Worm (Caenorhabditis elegans) whole organism, L1 larva: Measurements from ENCODE around the gene F26F4.5.

Experiments used
- C04F5.9 ChIP-seq: sonication (generic microtip); optimal IDR thresholded peaks from 2 replicates; lab custom pipeline; 2016; ENCODE audit warnings: missing genetic modification characterization, missing compliant biosample characterization
- F16B12.6 ChIP-seq: fragments of 150-350 bp; optimal IDR thresholded peaks from 2 replicates; lab custom pipeline; 2014; ENCODE audit warnings: missing biosample characterization, missing genetic modification characterization
- Y116A8C.19 ChIP-seq: sonication (generic microtip); optimal IDR thresholded peaks from 2 replicates; lab custom pipeline; 2016; ENCODE audit warnings: missing compliant biosample characterization, missing genetic modification characterization, borderline replicate concordance
- alr-1 ChIP-seq: fragments of 200-800 bp; sonication (Bioruptor generic); optimal IDR thresholded peaks from 2 replicates; lab custom pipeline; 2018; ENCODE audit warnings: borderline replicate concordance, mild to moderate bottlenecking, missing genetic modification characterization, missing compliant biosample characterization
- blmp-1 ChIP-seq: fragments of 150-350 bp; optimal IDR thresholded peaks from 2 replicates; lab custom pipeline; 2014; ENCODE audit warnings: missing biosample characterization, missing genetic modification characterization
- ceh-63 ChIP-seq: fragments of 200-800 bp; sonication (Bioruptor generic); optimal IDR thresholded peaks from 2 replicates; lab custom pipeline; 2018; ENCODE audit warnings: mild to moderate bottlenecking, missing genetic modification characterization, missing compliant biosample characterization
- ceh-8 ChIP-seq: fragments of 200-800 bp; sonication (Bioruptor generic); optimal IDR thresholded peaks from 2 replicates; lab custom pipeline; 2018; ENCODE audit warnings: mild to moderate bottlenecking, missing genetic modification characterization, moderate library complexity, missing compliant biosample characterization
- ceh-82 ChIP-seq, 3 experiments: fragments of 150-350 bp in 1 of 3; sonication (generic microtip) in 2 of 3; optimal IDR thresholded peaks; 2 replicates each; lab custom pipeline; 2014 to 2017; ENCODE audit warnings: missing biosample characterization in 3 of 3, missing genetic modification characterization in 3 of 3
- ceh-88 ChIP-seq: fragments of 200-800 bp; sonication (Bioruptor generic); IDR thresholded peaks from 2 replicates; pipeline ENCODE4 v1.3.6; 2022; ENCODE audit warnings: missing genetic modification characterization, missing compliant biosample characterization
- ceh-90 ChIP-seq: sonication (generic microtip); optimal IDR thresholded peaks from 2 replicates; lab custom pipeline; 2016; ENCODE audit warnings: missing genetic modification characterization, missing compliant biosample characterization
- dpl-1 ChIP-seq, 3 experiments: fragments of 150-350 bp in 2 of 3; sonication (generic microtip) in 1 of 3; optimal IDR thresholded peaks; 2 replicates each; lab custom pipeline; 2014 to 2017; ENCODE audit warnings: missing biosample characterization in 3 of 3, missing genetic modification characterization in 3 of 3, missing genetic modification reagents in 3 of 3
- dsc-1 ChIP-seq: sonication (generic microtip); optimal IDR thresholded peaks from 2 replicates; lab custom pipeline; 2016; ENCODE audit warnings: mild to moderate bottlenecking, missing genetic modification characterization, missing compliant biosample characterization
- egl-13 ChIP-seq: sonication (generic microtip); optimal IDR thresholded peaks from 2 replicates; lab custom pipeline; 2016; ENCODE audit warnings: missing genotype, missing genetic modification reagents, missing genetic modification characterization, missing compliant biosample characterization
- elt-2 ChIP-seq: sonication (generic microtip); optimal IDR thresholded peaks from 2 replicates; lab custom pipeline; 2016; ENCODE audit warnings: missing genetic modification characterization, mild to moderate bottlenecking, inconsistent platforms, missing compliant biosample characterization, missing genetic modification reagents
- elt-3 ChIP-seq, 6 experiments: fragments of 150-350 bp in 1 of 6; sonication (generic microtip); optimal IDR thresholded peaks; 2 replicates each; lab custom pipeline; 2017 to 2018; ENCODE audit warnings: missing biosample characterization in 6 of 6, missing genetic modification characterization in 6 of 6, inconsistent platforms in 1 of 6
- fkh-4 ChIP-seq: sonication (generic microtip); optimal IDR thresholded peaks from 2 replicates; lab custom pipeline; 2016; ENCODE audit warnings: missing compliant biosample characterization, missing genetic modification characterization, borderline replicate concordance
- fkh-8 ChIP-seq: sonication (generic microtip); optimal IDR thresholded peaks from 2 replicates; lab custom pipeline; 2016; ENCODE audit warnings: mild to moderate bottlenecking, missing genetic modification characterization, missing compliant biosample characterization
- fos-1 ChIP-seq: fragments of 150-350 bp; optimal IDR thresholded peaks from 2 replicates; lab custom pipeline; 2014; ENCODE audit warnings: missing biosample characterization, missing genetic modification characterization
- grh-1 ChIP-seq: fragments of 200-800 bp; sonication (Bioruptor generic); IDR thresholded peaks from 2 replicates; pipeline ENCODE4 v1.3.6; 2022; ENCODE audit warnings: missing genetic modification reagents, missing genetic modification characterization, missing compliant biosample characterization
- hlh-4 ChIP-seq: sonication (generic microtip); optimal IDR thresholded peaks from 2 replicates; lab custom pipeline; 2016; ENCODE audit warnings: mild to moderate bottlenecking, missing genetic modification characterization, missing compliant biosample characterization
- irx-1 ChIP-seq: sonication (generic microtip); optimal IDR thresholded peaks from 2 replicates; lab custom pipeline; 2016; ENCODE audit warnings: missing genetic modification characterization, missing compliant biosample characterization
- jun-1 ChIP-seq: fragments of 150-350 bp; optimal IDR thresholded peaks from 2 replicates; lab custom pipeline; 2014; ENCODE audit warnings: missing biosample characterization, missing genetic modification reagents, missing genetic modification characterization
- lin-13 ChIP-seq: fragments of 150-350 bp; optimal IDR thresholded peaks from 2 replicates; lab custom pipeline; 2014; ENCODE audit warnings: missing biosample characterization, missing genetic modification reagents, missing genetic modification characterization
- lin-14 ChIP-seq: fragments of 200-800 bp; sonication (Bioruptor generic); optimal IDR thresholded peaks from 2 replicates; lab custom pipeline; 2018; ENCODE audit warnings: mild to moderate bottlenecking, missing genetic modification characterization, moderate library complexity, missing compliant biosample characterization
- lin-15B ChIP-seq: fragments of 150-350 bp; sonication (generic microtip); optimal IDR thresholded peaks from 3 replicates; lab custom pipeline; 2014; ENCODE audit warnings: missing biosample characterization, missing genetic modification characterization
- lir-3 ChIP-seq: sonication (generic microtip); optimal IDR thresholded peaks from 2 replicates; lab custom pipeline; 2016; ENCODE audit warnings: mild to moderate bottlenecking, missing genetic modification characterization, moderate library complexity, missing compliant biosample characterization; ENCODE audit not compliant: poor library complexity
- mef-2 ChIP-seq: fragments of 150-350 bp; optimal IDR thresholded peaks from 2 replicates; lab custom pipeline; 2014; ENCODE audit warnings: missing biosample characterization, missing genetic modification characterization
- nhr-11 ChIP-seq: fragments of 150-350 bp; optimal IDR thresholded peaks from 2 replicates; lab custom pipeline; 2014; ENCODE audit warnings: missing biosample characterization, missing genetic modification characterization
- nhr-19 ChIP-seq: fragments of 200-800 bp; sonication (Bioruptor generic); conservative IDR thresholded peaks from 2 replicates; pipeline ENCODE4 v1.3.6; 2022; ENCODE audit warnings: missing genetic modification characterization, missing compliant biosample characterization
- nhr-28 ChIP-seq: fragments of 150-350 bp; optimal IDR thresholded peaks from 2 replicates; lab custom pipeline; 2014; ENCODE audit warnings: missing biosample characterization, missing genetic modification characterization
- nhr-71 ChIP-seq: sonication (generic microtip); optimal IDR thresholded peaks from 2 replicates; lab custom pipeline; 2016; ENCODE audit warnings: mild to moderate bottlenecking, missing genetic modification characterization, moderate library complexity, missing compliant biosample characterization
- nhr-77 ChIP-seq: fragments of 150-350 bp; optimal IDR thresholded peaks from 2 replicates; lab custom pipeline; 2014; ENCODE audit warnings: missing biosample characterization, missing genetic modification characterization
- nhr-84 ChIP-seq: sonication (generic microtip); optimal IDR thresholded peaks from 2 replicates; lab custom pipeline; 2017; ENCODE audit warnings: missing biosample characterization, missing genetic modification characterization
- nhr-90 ChIP-seq: sonication (generic microtip); optimal IDR thresholded peaks from 2 replicates; lab custom pipeline; 2016; ENCODE audit warnings: mild to moderate bottlenecking, missing genetic modification characterization, missing compliant biosample characterization; ENCODE audit not compliant: poor library complexity
- rnt-1 ChIP-seq: sonication (generic microtip); optimal IDR thresholded peaks from 2 replicates; lab custom pipeline; 2016; ENCODE audit warnings: mild to moderate bottlenecking, missing genetic modification characterization, moderate library complexity, missing compliant biosample characterization
- snpc-4 ChIP-seq: fragments of 150-350 bp; optimal IDR thresholded peaks from 2 replicates; lab custom pipeline; 2014; ENCODE audit warnings: missing biosample characterization, missing genetic modification characterization
- snu-23 ChIP-seq: sonication (generic microtip); optimal IDR thresholded peaks from 2 replicates; lab custom pipeline; 2016; ENCODE audit warnings: missing genetic modification characterization, missing compliant biosample characterization
- swsn-7 ChIP-seq: sonication (generic microtip); optimal IDR thresholded peaks from 2 replicates; lab custom pipeline; 2016; ENCODE audit warnings: missing genetic modification characterization, missing compliant biosample characterization
- tbx-2 ChIP-seq: sonication (generic microtip); optimal IDR thresholded peaks from 2 replicates; lab custom pipeline; 2016; ENCODE audit warnings: missing genetic modification characterization, missing compliant biosample characterization
- unc-130 ChIP-seq: fragments of 150-350 bp; optimal IDR thresholded peaks from 2 replicates; lab custom pipeline; 2017; ENCODE audit warnings: missing biosample characterization, missing genetic modification characterization, inconsistent platforms
- unc-30 ChIP-seq: sonication (generic microtip); optimal IDR thresholded peaks from 2 replicates; lab custom pipeline; 2017; ENCODE audit warnings: missing biosample characterization, missing genetic modification characterization
- unc-62 ChIP-seq: fragments of 150-350 bp; optimal IDR thresholded peaks from 2 replicates; lab custom pipeline; 2014; ENCODE audit warnings: missing biosample characterization, missing genetic modification reagents, missing genetic modification characterization
- unc-86 ChIP-seq: sonication (generic microtip); optimal IDR thresholded peaks from 2 replicates; lab custom pipeline; 2016; ENCODE audit warnings: missing genetic modification characterization, missing compliant biosample characterization
- unc-98 ChIP-seq: fragments of 200-800 bp; sonication (Bioruptor generic); IDR thresholded peaks from 2 replicates; pipeline ENCODE4 v1.3.6; 2022; ENCODE audit warnings: missing genetic modification characterization, missing compliant biosample characterization
- vab-15 ChIP-seq: sonication (generic microtip); optimal IDR thresholded peaks from 2 replicates; lab custom pipeline; 2017; ENCODE audit warnings: missing genotype, mild to moderate bottlenecking, missing genetic modification characterization, missing compliant biosample characterization
- xbp-1 ChIP-seq: sonication (generic microtip); optimal IDR thresholded peaks from 2 replicates; lab custom pipeline; 2016; ENCODE audit warnings: missing genetic modification characterization, missing compliant biosample characterization
- ztf-11 ChIP-seq, 2 experiments: sonication (generic microtip); optimal IDR thresholded peaks; 2 replicates each; lab custom pipeline; 2016 to 2017; ENCODE audit warnings: missing genetic modification characterization in 2 of 2, missing biosample characterization in 1 of 2, missing compliant biosample characterization in 1 of 2
- ztf-4 ChIP-seq: fragments of 150-350 bp; optimal IDR thresholded peaks from 2 replicates; lab custom pipeline; 2014; ENCODE audit warnings: missing biosample characterization, missing genetic modification characterization

F26F4.5 gene

ce11 chrIII:4930154-4930679, 39.2 kb upstream of the F26F4.5 start, which contains the start of gene set-2 (continued):
- TF ChIP-seq xbp-1 (peak; percentile 75), C04F5.9 (peak; percentile 47), rnt-1 (tag; lab: Kevin White, UChicago) (peak; percentile 97), snu-23 (GFP tag; lab: Kevin White, UChicago) (peak; percentile 74), fkh-8 (peak; percentile 62), unc-86 (tag; lab: Kevin White, UChicago) (peak; percentile 25), nhr-90 (tag; lab: Kevin White, UChicago) (peak; percentile 87), fos-1 (tag; lab: Kevin White, UChicago) (no peak), lin-13 (peak; percentile 39), hlh-4 (tag; lab: Kevin White, UChicago) (no peak), ceh-8 (GFP tag; lab: Kevin White, UChicago) (no peak), dsc-1 (tag; lab: Kevin White, UChicago) (peak; percentile 69), fkh-4 (tag; lab: Kevin White, UChicago) (peak; percentile 79), elt-2 (tag; lab: Kevin White, UChicago) (peak; percentile 1), lir-3 (peak; percentile 93), snpc-4 (tag; lab: Kevin White, UChicago) (peak; percentile 38), tbx-2 (peak; percentile 85), lin-14 (GFP tag; lab: Kevin White, UChicago) (peak; percentile 63), jun-1 (peak; percentile 24), nhr-71 (peak; percentile 84), F16B12.6 (tag; lab: Kevin White, UChicago) (peak; percentile 54), unc-30 (no peak), elt-3 (tag; optimal IDR thresholded peaks at IDR 0.05; lab: Kevin White, UChicago) (no peak), nhr-19 (GFP tag; lab: Robert Waterston, UW) (peak; percentile 76), dpl-1 (GFP tag; optimal IDR thresholded peaks at IDR 0.05; lab: Kevin White, UChicago) (peak; percentile 87 to 93 (median 92)), blmp-1 (tag; lab: Kevin White, UChicago) (peak; percentile 44), unc-62 (GFP tag; lab: Kevin White, UChicago) (no peak), ceh-88 (GFP tag; lab: Robert Waterston, UW) (no peak), egl-13 (tag; lab: Kevin White, UChicago) (peak; percentile 73), nhr-11 (tag; lab: Kevin White, UChicago) (no peak), nhr-77 (tag; lab: Kevin White, UChicago) (peak; percentile 30), nhr-28 (no peak), vab-15 (tag; lab: Kevin White, UChicago) (no peak), irx-1 (tag; lab: Kevin White, UChicago) (peak; percentile 87), lin-15B (peak; percentile 73), mef-2 (tag; lab: Kevin White, UChicago) (no peak), ceh-82 (tag; optimal IDR thresholded peaks at IDR 0.05; lab: Kevin White, UChicago) (peak; percentile 16 to 44 (median 27)), swsn-7 (peak; percentile 54), ztf-4 (no peak)

- TF ChIP-seq grh-1 (GFP tag; lab: Robert Waterston, UW) (no peak), unc-98 (GFP tag; lab: Robert Waterston, UW) (no peak), ceh-90 (tag; lab: Kevin White, UChicago) (no peak), nhr-77 (tag; lab: Kevin White, UChicago) (no peak), unc-30 (no peak), ceh-88 (GFP tag; lab: Robert Waterston, UW) (no peak), ceh-82 (tag; optimal IDR thresholded peaks at IDR 0.05; lab: Kevin White, UChicago) (no peak), ztf-11 (tag; optimal IDR thresholded peaks at IDR 0.05; lab: Kevin White, UChicago) (no peak), lin-13 (no peak), Y116A8C.19 (tag; lab: Kevin White, UChicago) (no peak), nhr-28 (no peak), alr-1 (no peak), hlh-4 (tag; lab: Kevin White, UChicago) (no peak), unc-130 (tag; lab: Kevin White, UChicago) (no peak), ceh-63 (no peak), egl-13 (tag; lab: Kevin White, UChicago) (no peak), nhr-84 (no peak)
- TF ChIP-seq, all 84 proteins: peak for 0
Measured at ce11 chrIII:4924134-4924533, 33.1 kb upstream of the F26F4.5 start.
